Fruit fly (Drosophila melanogaster): ENCODE data around the gene CG4558.

dm6 chrX:6868024-6868628, 18.6 kb downstream of the CG4558 start:
- TF ChIP-seq CG33017 (tag; optimal IDR thresholded peaks at IDR 0.05) = no peak
- TF ChIP-seq CG7045 (GFP tag; optimal IDR thresholded peaks at IDR 0.05) = no peak
- TF ChIP-seq kay (GFP tag; ENCODE audit: borderline replicate concordance) = no peak
- peak; percentile 54 for TF ChIP-seq Mnt (GFP tag; optimal IDR thresholded peaks at IDR 0.05)
- no peak for TF ChIP-seq Hr96 (GFP tag; optimal IDR thresholded peaks at IDR 0.05)
- TF ChIP-seq cnc (optimal IDR thresholded peaks at IDR 0.05) = no peak
- peak; percentile 11 for TF ChIP-seq bab1 (GFP tag; optimal IDR thresholded peaks at IDR 0.05)
- TF ChIP-seq CG1620 (GFP tag; optimal IDR thresholded peaks at IDR 0.05) = no peak
- no peak for TF ChIP-seq Crg-1 (GFP tag; optimal IDR thresholded peaks at IDR 0.05)
- TF ChIP-seq CG5204 (GFP tag; optimal IDR thresholded peaks at IDR 0.05) = no peak
- TF ChIP-seq ovo (GFP tag; optimal IDR thresholded peaks at IDR 0.05) = no peak
- TF ChIP-seq CG14711 (tag; optimal IDR thresholded peaks at IDR 0.05) = no peak
